Fruit fly (Drosophila melanogaster) whole organism, larva: Measurements from ENCODE around the gene grass.

Experiments used
- noc ChIP-seq: fragments of 200-800 bp; sonication (Bioruptor generic); optimal IDR thresholded peaks from 3 replicates; lab custom pipeline; 2019; ENCODE audit warnings: missing biosample characterization, mild to moderate bottlenecking, missing genetic modification characterization, moderate library complexity

Gene grass

DNA sequence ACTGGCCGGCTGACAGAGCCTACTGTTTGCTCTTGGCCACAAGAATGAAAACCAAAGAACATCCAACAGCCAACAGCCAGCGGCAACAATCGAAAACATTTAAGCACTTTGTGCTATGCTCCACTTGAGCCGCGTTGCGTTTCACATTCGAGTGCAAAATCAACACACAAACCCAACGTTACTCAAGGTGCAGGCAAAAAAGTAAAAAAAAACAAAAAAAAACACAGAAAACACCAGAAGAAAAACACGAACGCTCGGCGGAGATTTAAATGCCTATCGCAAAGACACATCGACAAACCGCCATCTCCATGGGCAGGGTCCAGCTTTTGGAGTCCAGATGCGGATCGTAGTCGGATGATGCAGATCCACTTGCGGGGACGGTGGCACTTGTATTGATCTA, 46.1 kb downstream of the grass start:
- no peak for TF ChIP-seq noc (tag; lab: Kevin White, UChicago)

DNA sequence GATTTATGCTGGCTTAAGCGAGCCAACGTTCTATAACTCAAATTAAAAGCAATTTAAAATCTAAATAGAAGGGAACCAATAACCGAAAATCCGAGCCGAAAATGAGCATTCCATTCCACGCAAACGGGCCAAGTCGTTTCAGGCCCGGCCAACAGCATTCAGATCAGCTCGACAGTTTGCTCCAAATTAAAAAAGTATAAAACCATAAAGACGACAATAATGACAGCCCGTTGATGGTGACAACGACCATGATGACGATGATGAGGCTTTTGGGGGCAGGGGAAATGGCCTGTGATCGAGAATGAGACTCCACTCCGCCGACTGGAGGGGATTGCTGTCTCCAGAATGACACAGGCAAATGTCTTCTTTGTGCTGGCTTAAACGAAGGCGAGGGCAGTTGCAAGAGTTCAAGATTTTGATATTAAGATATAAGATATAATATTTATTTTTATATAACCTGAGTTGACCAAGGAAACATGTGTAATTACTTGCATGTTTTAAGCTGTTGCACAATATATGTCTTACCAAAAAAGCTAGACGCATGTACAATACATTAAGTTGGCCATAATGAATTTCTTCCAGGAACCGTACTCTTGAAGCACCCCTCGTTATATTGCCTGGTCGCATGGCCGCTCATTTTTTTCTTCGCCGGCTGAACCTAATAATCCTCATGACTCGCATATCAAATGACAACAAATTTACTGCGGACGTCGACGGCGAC, 47.1 kb downstream of the grass start:
- peak; percentile 50 for TF ChIP-seq noc (tag; lab: Kevin White, UChicago)

DNA sequence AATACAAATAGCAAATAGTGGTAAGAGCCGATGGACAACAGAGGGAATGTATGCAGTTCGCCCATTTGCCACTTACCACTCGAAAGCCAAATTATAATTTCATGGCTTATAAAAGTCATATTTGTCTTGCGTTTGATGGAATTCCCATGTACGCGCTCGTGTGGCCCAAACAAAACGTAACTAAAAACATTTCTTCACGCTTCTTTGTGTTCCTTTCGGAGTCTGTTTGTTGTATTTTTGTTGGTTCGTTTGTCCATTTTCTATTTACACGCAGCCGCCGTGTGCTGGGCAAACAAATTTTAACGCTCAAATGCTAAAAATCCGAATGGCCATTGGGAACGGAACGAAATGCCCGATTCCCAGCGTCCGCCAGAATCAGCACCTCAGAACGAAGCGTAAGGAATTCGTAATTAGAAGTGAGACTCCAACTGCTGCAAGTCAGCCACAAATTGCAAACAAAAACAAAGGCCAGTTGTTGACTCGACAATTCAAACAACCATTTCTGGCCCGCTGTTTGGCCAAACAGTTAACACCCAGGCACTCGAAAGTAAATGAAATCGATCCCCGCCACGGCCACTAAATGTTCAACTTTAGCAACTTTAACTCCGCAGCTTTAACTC, 51.1 kb downstream of the grass start:
- TF ChIP-seq noc (tag; lab: Kevin White, UChicago), result no peak
